Worm (Caenorhabditis elegans) whole organism, young adult: ENCODE results near the gene clec-215.

Source experiments
- B0019.2 ChIP-seq: fragments of 200-800 bp; sonication (Bioruptor generic); conservative IDR thresholded peaks from 2 replicates; pipeline ENCODE4 v1.3.6; 2022; ENCODE audit warnings: missing genetic modification reagents, missing genetic modification characterization, missing compliant biosample characterization
- B0261.1 ChIP-seq: sonication (generic microtip); optimal IDR thresholded peaks from 2 replicates; lab custom pipeline; 2016; ENCODE audit warnings: mild to moderate bottlenecking, missing genetic modification characterization, moderate library complexity, missing compliant biosample characterization
- C06A6.2 ChIP-seq: fragments of 200-800 bp; sonication (Bioruptor generic); conservative IDR thresholded peaks from 2 replicates; pipeline ENCODE4 v1.3.6; 2022; ENCODE audit warnings: missing genetic modification characterization, missing compliant biosample characterization
- C17E4.6 ChIP-seq: fragments of 200-800 bp; sonication (Bioruptor generic); IDR thresholded peaks from 2 replicates; pipeline ENCODE4 v1.3.6; 2022; ENCODE audit warnings: missing genetic modification reagents, missing genetic modification characterization, missing compliant biosample characterization
- F10E7.11 ChIP-seq: sonication (generic microtip); optimal IDR thresholded peaks from 2 replicates; lab custom pipeline; 2017; ENCODE audit warnings: mild to moderate bottlenecking, missing genetic modification characterization, moderate library complexity, missing compliant biosample characterization
- F22D6.2 ChIP-seq: sonication (generic microtip); optimal IDR thresholded peaks from 2 replicates; lab custom pipeline; 2016; ENCODE audit warnings: mild to moderate bottlenecking, missing genetic modification characterization, missing compliant biosample characterization
- F23B12.7 ChIP-seq: sonication (generic microtip); optimal IDR thresholded peaks from 2 replicates; lab custom pipeline; 2017; ENCODE audit warnings: missing genetic modification characterization, mild to moderate bottlenecking, missing compliant biosample characterization, antibody characterized with exemption, moderate library complexity; ENCODE audit not compliant: insufficient read depth
- F55B11.4 ChIP-seq: sonication (generic microtip); optimal IDR thresholded peaks from 2 replicates; lab custom pipeline; 2016; ENCODE audit warnings: missing compliant biosample characterization, missing genetic modification characterization, borderline replicate concordance; ENCODE audit not compliant: insufficient read depth
- K12H6.12 ChIP-seq: fragments of 200-800 bp; sonication (Bioruptor generic); optimal IDR thresholded peaks from 2 replicates; lab custom pipeline; 2018; ENCODE audit warnings: mild to moderate bottlenecking, missing genetic modification characterization, missing compliant biosample characterization
- T07F8.4 ChIP-seq: sonication (generic microtip); optimal IDR thresholded peaks from 2 replicates; lab custom pipeline; 2016; ENCODE audit warnings: mild to moderate bottlenecking, missing genetic modification characterization, moderate library complexity, missing compliant biosample characterization
- T26A5.8 ChIP-seq: sonication (generic microtip); optimal IDR thresholded peaks from 2 replicates; lab custom pipeline; 2016; ENCODE audit warnings: missing genetic modification characterization, missing compliant biosample characterization
- Y67H2A.10 ChIP-seq: fragments of 200-800 bp; sonication (Bioruptor generic); conservative IDR thresholded peaks from 2 replicates; pipeline ENCODE4 v1.3.6; 2022; ENCODE audit warnings: missing genetic modification reagents, missing genetic modification characterization, missing compliant biosample characterization
- athp-1 ChIP-seq: sonication (generic microtip); optimal IDR thresholded peaks from 2 replicates; lab custom pipeline; 2017; ENCODE audit warnings: mild to moderate bottlenecking, missing genetic modification characterization, missing compliant biosample characterization
- attf-3 ChIP-seq: fragments of 200-800 bp; sonication (Bioruptor generic); conservative IDR thresholded peaks from 2 replicates; pipeline ENCODE4 v1.3.6; 2022; ENCODE audit warnings: missing genetic modification reagents, missing genetic modification characterization, missing compliant biosample characterization
- attf-5 ChIP-seq: fragments of 200-800 bp; sonication (Bioruptor generic); optimal IDR thresholded peaks from 2 replicates; lab custom pipeline; 2018; ENCODE audit warnings: mild to moderate bottlenecking, missing genetic modification characterization, missing compliant biosample characterization
- bed-1 ChIP-seq: fragments of 200-800 bp; sonication (Bioruptor generic); IDR thresholded peaks from 2 replicates; pipeline ENCODE4 v1.3.6; 2022; ENCODE audit warnings: missing genetic modification reagents, missing genetic modification characterization, missing compliant biosample characterization
- ceh-100 ChIP-seq: fragments of 200-800 bp; sonication (Bioruptor generic); IDR thresholded peaks from 2 replicates; pipeline ENCODE4 v1.3.6; 2022; ENCODE audit warnings: missing genetic modification reagents, missing genetic modification characterization, missing compliant biosample characterization
- ceh-91 ChIP-seq: fragments of 200-800 bp; sonication (Bioruptor generic); IDR thresholded peaks from 2 replicates; pipeline ENCODE4 v1.3.6; 2022; ENCODE audit warnings: missing genetic modification reagents, missing genetic modification characterization, missing compliant biosample characterization
- chd-7 ChIP-seq: sonication (generic microtip); optimal IDR thresholded peaks from 2 replicates; lab custom pipeline; 2016; ENCODE audit warnings: mild to moderate bottlenecking, missing genetic modification characterization, moderate library complexity, missing compliant biosample characterization
- dpl-1 ChIP-seq: fragments of 150-350 bp; optimal IDR thresholded peaks from 2 replicates; lab custom pipeline; 2014; ENCODE audit warnings: missing biosample characterization, missing genetic modification reagents, missing genetic modification characterization
- efl-1 ChIP-seq: fragments of 150-350 bp; optimal IDR thresholded peaks from 2 replicates; lab custom pipeline; 2014; ENCODE audit warnings: missing biosample characterization, missing genetic modification reagents, missing genetic modification characterization
- hlh-12 ChIP-seq: sonication (generic microtip); optimal IDR thresholded peaks from 2 replicates; lab custom pipeline; 2016; ENCODE audit warnings: missing genetic modification characterization, missing compliant biosample characterization
- lin-35 ChIP-seq, 3 experiments: fragments of 150-350 bp in 2 of 3; sonication (generic microtip) in 1 of 3; optimal IDR thresholded peaks; 2 replicates each; lab custom pipeline; 2014 to 2018; ENCODE audit warnings: missing biosample characterization in 3 of 3, missing genetic modification characterization in 3 of 3, missing genetic modification reagents in 3 of 3
- lsy-27 ChIP-seq: sonication (generic microtip); optimal IDR thresholded peaks from 2 replicates; lab custom pipeline; 2017; ENCODE audit warnings: missing genetic modification characterization, mild to moderate bottlenecking, missing compliant biosample characterization, antibody characterized with exemption, missing genotype, borderline replicate concordance; ENCODE audit not compliant: insufficient read depth
- madf-6 ChIP-seq: fragments of 200-800 bp; sonication (Bioruptor generic); IDR thresholded peaks from 2 replicates; pipeline ENCODE4 v1.3.6; 2022; ENCODE audit warnings: missing genetic modification reagents, missing genetic modification characterization, missing compliant biosample characterization
- madf-8 ChIP-seq: fragments of 200-800 bp; sonication (Bioruptor generic); conservative IDR thresholded peaks from 2 replicates; pipeline ENCODE4 v1.3.6; 2022; ENCODE audit warnings: missing genetic modification reagents, missing genetic modification characterization, missing compliant biosample characterization
- nfya-1 ChIP-seq: sonication (generic microtip); optimal IDR thresholded peaks from 2 replicates; lab custom pipeline; 2017; ENCODE audit warnings: antibody characterized with exemption, missing compliant biosample characterization, missing genetic modification characterization, borderline replicate concordance; ENCODE audit not compliant: insufficient read depth
- sdz-38 ChIP-seq: sonication (generic microtip); optimal IDR thresholded peaks from 2 replicates; lab custom pipeline; 2016; ENCODE audit warnings: missing genotype, missing genetic modification characterization, missing compliant biosample characterization
- snpc-3.4 ChIP-seq: sonication (generic microtip); optimal IDR thresholded peaks from 2 replicates; lab custom pipeline; 2017; ENCODE audit warnings: missing genetic modification characterization, mild to moderate bottlenecking, missing compliant biosample characterization, antibody characterized with exemption, moderate library complexity, missing genotype, missing genetic modification reagents
- unc-130 ChIP-seq: sonication (generic microtip); optimal IDR thresholded peaks from 2 replicates; lab custom pipeline; 2016; ENCODE audit warnings: missing genetic modification reagents, missing genetic modification characterization, missing compliant biosample characterization
- unc-62 ChIP-seq: fragments of 150-350 bp; optimal IDR thresholded peaks from 2 replicates; lab custom pipeline; 2014; ENCODE audit warnings: missing biosample characterization, missing genetic modification reagents, missing genetic modification characterization
- xnd-1 ChIP-seq: sonication (generic microtip); optimal IDR thresholded peaks from 2 replicates; lab custom pipeline; 2016; ENCODE audit warnings: missing genotype, missing genetic modification reagents, missing genetic modification characterization, missing compliant biosample characterization
- ztf-18 ChIP-seq: sonication (generic microtip); optimal IDR thresholded peaks from 2 replicates; lab custom pipeline; 2016; ENCODE audit warnings: missing genotype, mild to moderate bottlenecking, missing genetic modification characterization, missing compliant biosample characterization

Gene clec-215

DNA sequence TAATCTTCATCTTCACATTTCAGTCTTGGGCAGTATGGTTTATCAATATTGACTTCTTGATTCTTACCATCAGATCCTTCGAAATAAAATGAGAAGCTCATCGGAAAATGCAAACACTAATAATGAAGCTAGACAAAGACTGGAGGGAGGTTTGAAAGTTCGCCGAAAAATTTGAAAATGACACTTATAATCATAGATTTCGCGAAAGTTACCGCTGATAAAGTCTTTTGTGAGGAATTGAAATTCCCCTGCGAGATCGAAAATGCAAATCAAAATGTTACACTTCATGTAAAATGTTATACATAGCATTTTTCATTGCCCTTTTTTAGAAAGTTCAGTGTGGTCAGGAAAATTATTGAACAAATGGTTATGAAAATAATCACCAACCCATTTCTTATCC is 13.9 kb upstream of the clec-215 start, which contains the start of gene C50E3.7:
C50E3.7 (minus strand) TSS at position 101 of the 400 bp plus-strand sequence.
- TF ChIP-seq nfya-1 = no peak
- no peak for TF ChIP-seq xnd-1 (tag; lab: Kevin White, UChicago)
- TF ChIP-seq C17E4.6 (GFP tag; lab: Robert Waterston, UW) = no peak
- TF ChIP-seq F10E7.11 = no peak
- no peak for TF ChIP-seq dpl-1 (GFP tag; lab: Kevin White, UChicago)
- no peak for TF ChIP-seq bed-1 (GFP tag; lab: Robert Waterston, UW)
- no peak for TF ChIP-seq lin-35 (GFP tag; optimal IDR thresholded peaks at IDR 0.05; lab: Kevin White, UChicago)
- no peak for TF ChIP-seq ceh-91
- TF ChIP-seq, all 124 proteins: peak for 0

DNA sequence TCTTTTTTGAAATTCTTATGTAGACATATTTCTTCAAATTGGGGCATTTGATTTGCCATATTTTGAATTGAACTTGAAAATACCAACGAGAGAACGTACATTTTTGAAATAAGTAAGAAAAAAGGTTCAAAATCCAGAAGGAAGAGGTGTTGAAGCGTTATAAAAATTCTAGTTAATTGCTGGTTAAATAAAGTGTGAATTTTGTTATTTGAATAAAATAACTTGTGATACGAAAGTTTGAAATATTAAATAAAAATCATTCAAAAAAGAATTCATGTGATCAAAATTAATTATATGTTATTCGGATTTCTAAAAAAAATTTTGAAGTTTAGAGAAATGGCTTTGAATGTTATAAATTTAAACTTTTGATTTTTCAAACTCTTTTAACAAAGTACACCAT is 12.0 kb upstream of the clec-215 start, which contains the start of gene C50E3.9:
C50E3.9 (minus strand) TSS at position 101 of the 400 bp plus-strand sequence.
- TF ChIP-seq F23B12.7 (no peak), ztf-18 (tag; lab: Kevin White, UChicago) (no peak), K12H6.12 (tag; lab: Kevin White, UChicago) (no peak), B0261.1 (tag; lab: Kevin White, UChicago) (no peak), madf-8 (GFP tag; lab: Robert Waterston, UW) (no peak), snpc-3.4 (tag; lab: Kevin White, UChicago) (no peak), unc-130 (no peak), lsy-27 (tag; lab: Kevin White, UChicago) (no peak), F55B11.4 (tag; lab: Kevin White, UChicago) (no peak), xnd-1 (tag; lab: Kevin White, UChicago) (no peak), athp-1 (tag; lab: Kevin White, UChicago) (no peak), C06A6.2 (no peak)

DNA sequence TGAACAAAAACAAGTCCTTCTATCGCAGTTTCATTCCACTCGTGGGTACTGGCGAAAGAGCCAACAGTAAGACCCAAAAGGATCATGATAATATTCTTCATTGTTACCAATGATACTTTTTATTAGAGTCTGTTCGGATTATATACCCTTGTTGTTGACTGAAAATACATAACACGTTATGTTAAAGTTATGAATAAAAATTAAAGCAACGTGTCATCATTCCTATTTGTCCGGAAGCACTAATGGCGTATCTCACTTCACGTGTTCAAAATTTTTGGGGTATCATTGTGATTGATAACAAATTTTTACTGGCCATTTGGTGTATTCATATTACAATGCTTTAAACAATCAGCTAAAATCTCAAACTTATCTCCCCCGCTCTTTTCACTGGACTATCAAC is 10.7 kb upstream of the clec-215 start, which contains the start of gene scl-26:
scl-26 (minus strand) TSS at position 101 of the 400 bp plus-strand sequence.
- TF ChIP-seq B0019.2 (GFP tag; lab: Robert Waterston, UW) = no peak
- no peak for TF ChIP-seq attf-5
- no peak for TF ChIP-seq F22D6.2 (tag; lab: Kevin White, UChicago)
- TF ChIP-seq attf-3 = no peak
- TF ChIP-seq unc-62 (GFP tag; lab: Kevin White, UChicago) = no peak
- no peak for TF ChIP-seq T26A5.8 (tag; lab: Kevin White, UChicago)
- TF ChIP-seq hlh-12 (tag; lab: Kevin White, UChicago) = no peak
- no peak for TF ChIP-seq ceh-100 (GFP tag; lab: Robert Waterston, UW)
- TF ChIP-seq Y67H2A.10 (GFP tag; lab: Robert Waterston, UW) = no peak

DNA sequence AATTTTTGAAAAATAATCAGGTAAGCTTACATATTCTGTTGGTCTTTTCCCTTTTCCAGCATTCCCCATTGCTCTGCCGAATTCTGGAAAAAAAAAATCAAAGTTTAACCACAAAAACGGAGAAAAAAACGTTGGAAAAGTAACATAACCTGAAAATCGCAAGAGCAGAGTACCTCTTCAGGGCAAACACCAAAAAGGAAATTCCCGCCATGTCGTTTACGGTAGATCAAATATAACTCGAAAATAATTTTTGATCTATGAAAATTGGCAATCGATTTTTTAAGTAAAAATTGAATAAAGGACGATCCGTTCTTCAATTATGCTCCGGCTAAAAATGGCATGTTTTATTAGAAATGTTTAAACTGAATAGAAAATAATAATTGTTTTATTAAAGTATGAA is 8.7 kb upstream of the clec-215 start, which contains the start of gene C50E3.11:
C50E3.11 (minus strand) TSS at position 83 of the 400 bp plus-strand sequence.
- TF ChIP-seq sdz-38 (tag; lab: Kevin White, UChicago) (no peak), efl-1 (GFP tag; lab: Kevin White, UChicago) (peak; percentile 86), madf-8 (GFP tag; lab: Robert Waterston, UW) (peak; percentile 26; the same call in 1 of the 2 replicates), dpl-1 (GFP tag; lab: Kevin White, UChicago) (peak; percentile 28), chd-7 (no peak), T07F8.4 (no peak), madf-6 (peak; percentile 84)
